Worm (Caenorhabditis elegans) whole organism, early embryonic: ENCODE results near the gene rsp-8.

Experiments used
- B0310.2 ChIP-seq: sonication (generic microtip); optimal IDR thresholded peaks from 2 replicates; lab custom pipeline; 2016; ENCODE audit warnings: mild to moderate bottlenecking, missing genetic modification characterization, missing compliant biosample characterization
- F13C5.2 ChIP-seq: sonication (generic microtip); optimal IDR thresholded peaks from 2 replicates; lab custom pipeline; 2017; ENCODE audit warnings: mild to moderate bottlenecking, missing genetic modification characterization, inconsistent platforms, missing compliant biosample characterization
- ama-1 ChIP-seq: fragments of 150-350 bp; optimal IDR thresholded peaks from 2 replicates; lab custom pipeline; 2014
- ceh-36 ChIP-seq: sonication (generic microtip); optimal IDR thresholded peaks from 2 replicates; lab custom pipeline; 2016; ENCODE audit warnings: missing genetic modification characterization, inconsistent platforms, missing compliant biosample characterization
- ets-7 ChIP-seq: sonication (generic microtip); optimal IDR thresholded peaks from 2 replicates; lab custom pipeline; 2016; ENCODE audit warnings: missing genotype, missing genetic modification characterization, missing compliant biosample characterization
- flt-1 ChIP-seq: fragments of 200-800 bp; sonication (Bioruptor generic); IDR thresholded peaks from 2 replicates; pipeline ENCODE4 v1.3.6; 2022; ENCODE audit warnings: missing genetic modification characterization, missing compliant biosample characterization
- hmbx-1 ChIP-seq: sonication (generic microtip); optimal IDR thresholded peaks from 2 replicates; lab custom pipeline; 2016; ENCODE audit warnings: mild to moderate bottlenecking, missing genetic modification characterization, missing compliant biosample characterization
- hmg-4 ChIP-seq: fragments of 200-800 bp; sonication (Bioruptor generic); optimal IDR thresholded peaks from 2 replicates; lab custom pipeline; 2018; ENCODE audit warnings: mild to moderate bottlenecking, missing genetic modification characterization, missing compliant biosample characterization
- pes-1 ChIP-seq: fragments of 200-800 bp; sonication (Bioruptor generic); IDR thresholded peaks from 2 replicates; pipeline ENCODE4 v1.3.6; 2022; ENCODE audit warnings: missing genetic modification reagents, missing genetic modification characterization, missing compliant biosample characterization
- scrt-1 ChIP-seq: fragments of 200-800 bp; sonication (Bioruptor generic); IDR thresholded peaks from 2 replicates; pipeline ENCODE4 v1.3.6; 2022; ENCODE audit warnings: missing genetic modification characterization, missing compliant biosample characterization
- sea-1 ChIP-seq: fragments of 200-800 bp; sonication (Bioruptor generic); conservative IDR thresholded peaks from 2 replicates; pipeline ENCODE4 v1.3.6; 2022; ENCODE audit warnings: missing genetic modification characterization, missing compliant biosample characterization
- tbx-11 ChIP-seq: fragments of 200-800 bp; sonication (Bioruptor generic); IDR thresholded peaks from 2 replicates; pipeline ENCODE4 v1.3.6; 2022; ENCODE audit warnings: missing genetic modification characterization, missing compliant biosample characterization

DNA sequence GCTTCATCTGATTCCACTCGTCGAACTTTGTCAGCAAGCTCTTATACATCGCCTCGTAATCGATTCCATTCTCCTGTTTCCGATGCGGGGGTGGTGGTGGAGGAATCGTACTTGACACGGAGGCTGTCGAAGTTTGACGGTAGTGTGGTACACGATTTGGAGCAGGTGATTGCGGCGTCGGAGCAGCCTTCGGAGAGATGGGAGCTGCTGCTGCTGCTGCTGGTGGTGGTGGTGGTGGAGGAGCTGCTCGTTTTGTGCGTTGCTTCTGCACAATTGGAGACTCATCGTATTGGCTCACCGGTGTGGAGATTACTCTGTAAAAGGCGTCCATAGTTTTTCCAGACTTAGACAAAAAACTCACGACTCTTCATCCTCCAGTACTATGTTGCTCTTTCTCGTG, 48.0 kb downstream of the rsp-8 start:
- TF ChIP-seq F13C5.2 (tag; lab: Kevin White, UChicago), result no peak
- TF ChIP-seq pes-1, result no peak
- TF ChIP-seq B0310.2 (tag; lab: Kevin White, UChicago), result no peak
- TF ChIP-seq ama-1 (lab: Kevin White, UChicago), result no peak
- TF ChIP-seq ets-7, result no peak
- no peak for TF ChIP-seq flt-1
- no peak for TF ChIP-seq hmbx-1 (tag; lab: Kevin White, UChicago)
- no peak for TF ChIP-seq ceh-36 (tag; lab: Kevin White, UChicago)
- TF ChIP-seq sea-1 (GFP tag; lab: Robert Waterston, UW), result no peak
- no peak for TF ChIP-seq hmg-4 (GFP tag; lab: Kevin White, UChicago)
- no peak for TF ChIP-seq tbx-11 (GFP tag; lab: Robert Waterston, UW)
- no peak for TF ChIP-seq scrt-1 (GFP tag; lab: Robert Waterston, UW)
